Fruit fly (Drosophila melanogaster) whole organism, prepupa: ENCODE data around the gene CG7728.

ENCODE experiments used
- Blimp-1 ChIP-seq: fragments of 200-800 bp; sonication (Bioruptor generic); optimal IDR thresholded peaks from 3 replicates; lab custom pipeline; 2017; ENCODE audit warnings: missing biosample characterization, missing genetic modification characterization, mild to moderate bottlenecking, moderate library complexity, missing genetic modification reagents
- CG10631 ChIP-seq: fragments of 200-800 bp; sonication (Bioruptor generic); optimal IDR thresholded peaks from 2 replicates; lab custom pipeline; 2016; ENCODE audit warnings: missing biosample characterization, missing genetic modification characterization
- CG11902 ChIP-seq: fragments of 200-800 bp; sonication (Bioruptor generic); optimal IDR thresholded peaks from 3 replicates; lab custom pipeline; 2016; ENCODE audit warnings: missing biosample characterization, missing genetic modification characterization
- CG1621 ChIP-seq: fragments of 200-800 bp; sonication (Bioruptor generic); optimal IDR thresholded peaks from 3 replicates; lab custom pipeline; 2018; ENCODE audit warnings: missing biosample characterization, mild to moderate bottlenecking, missing genetic modification characterization
- CG3032 ChIP-seq: fragments of 200-800 bp; optimal IDR thresholded peaks from 2 replicates; lab custom pipeline; 2019; ENCODE audit warnings: missing biosample characterization, mild to moderate bottlenecking, missing genetic modification characterization, moderate library complexity
- CG3919 ChIP-seq: fragments of 200-800 bp; sonication (Bioruptor generic); optimal IDR thresholded peaks from 3 replicates; lab custom pipeline; 2016; ENCODE audit warnings: missing biosample characterization, missing genetic modification characterization
- CG4318 ChIP-seq: fragments of 200-800 bp; sonication (Bioruptor generic); optimal IDR thresholded peaks from 3 replicates; lab custom pipeline; 2017; ENCODE audit warnings: missing biosample characterization, mild to moderate bottlenecking, missing genetic modification characterization
- CG6276 ChIP-seq: fragments of 200-800 bp; sonication (Bioruptor generic); optimal IDR thresholded peaks from 2 replicates; lab custom pipeline; 2017; ENCODE audit warnings: missing biosample characterization, mild to moderate bottlenecking, missing genetic modification characterization
- CG6808 ChIP-seq: fragments of 200-800 bp; sonication (Bioruptor generic); optimal IDR thresholded peaks from 3 replicates; lab custom pipeline; 2017; ENCODE audit warnings: missing biosample characterization, missing genetic modification characterization, mild to moderate bottlenecking, moderate library complexity, missing genetic modification reagents
- CG6854 ChIP-seq: fragments of 200-800 bp; sonication (Bioruptor generic); optimal IDR thresholded peaks from 2 replicates; lab custom pipeline; 2017; ENCODE audit warnings: missing biosample characterization, mild to moderate bottlenecking, missing genetic modification characterization
- CG8319 ChIP-seq: fragments of 200-800 bp; sonication (Bioruptor generic); optimal IDR thresholded peaks from 3 replicates; lab custom pipeline; 2016; ENCODE audit warnings: missing biosample characterization, missing genetic modification characterization
- CG8632 ChIP-seq: fragments of 200-800 bp; sonication (Bioruptor generic); optimal IDR thresholded peaks from 3 replicates; lab custom pipeline; 2016; ENCODE audit warnings: missing biosample characterization, missing genetic modification characterization
- CG9139 ChIP-seq: fragments of 200-800 bp; sonication (Bioruptor generic); optimal IDR thresholded peaks from 3 replicates; lab custom pipeline; 2017; ENCODE audit warnings: missing biosample characterization, mild to moderate bottlenecking, missing genetic modification characterization
- Eip93F ChIP-seq: fragments of 200-800 bp; sonication (Bioruptor generic); optimal IDR thresholded peaks from 2 replicates; lab custom pipeline; 2016; ENCODE audit warnings: missing biosample characterization, mild to moderate bottlenecking, missing genetic modification characterization
- Ets21C ChIP-seq: fragments of 200-800 bp; sonication (Bioruptor generic); optimal IDR thresholded peaks from 3 replicates; lab custom pipeline; 2016; ENCODE audit warnings: missing biosample characterization, missing genetic modification characterization
- Hr38 ChIP-seq: sonication (Bioruptor generic); optimal IDR thresholded peaks from 2 replicates; lab custom pipeline; 2016; ENCODE audit warnings: missing biosample characterization, missing genetic modification characterization
- Hr39 ChIP-seq: fragments of 200-800 bp; sonication (Bioruptor generic); optimal IDR thresholded peaks from 2 replicates; lab custom pipeline; 2016; ENCODE audit warnings: missing biosample characterization, missing genetic modification characterization
- Hr4 ChIP-seq: fragments of 200-800 bp; sonication (Bioruptor generic); optimal IDR thresholded peaks from 3 replicates; lab custom pipeline; 2016; ENCODE audit warnings: missing biosample characterization, missing genetic modification characterization
- Lpt ChIP-seq: fragments of 200-800 bp; sonication (Bioruptor generic); optimal IDR thresholded peaks from 3 replicates; lab custom pipeline; 2016; ENCODE audit warnings: missing biosample characterization, missing genetic modification characterization
- Smox ChIP-seq: fragments of 200-800 bp; sonication (Bioruptor generic); optimal IDR thresholded peaks from 3 replicates; lab custom pipeline; 2016; ENCODE audit warnings: missing biosample characterization, missing genetic modification characterization
- Sox15 ChIP-seq: fragments of 200-800 bp; sonication (Bioruptor generic); optimal IDR thresholded peaks from 3 replicates; lab custom pipeline; 2016; ENCODE audit warnings: missing biosample characterization, missing genetic modification characterization
- achi ChIP-seq: fragments of 200-800 bp; sonication (Bioruptor generic); optimal IDR thresholded peaks from 3 replicates; lab custom pipeline; 2016; ENCODE audit warnings: missing biosample characterization, missing genetic modification characterization
- acj6 ChIP-seq: fragments of 200-800 bp; sonication (Bioruptor generic); optimal IDR thresholded peaks from 3 replicates; lab custom pipeline; 2016; ENCODE audit warnings: missing biosample characterization, missing genetic modification characterization
- dac ChIP-seq: fragments of 200-800 bp; sonication (Bioruptor generic); optimal IDR thresholded peaks from 2 replicates; lab custom pipeline; 2017; ENCODE audit warnings: missing biosample characterization, mild to moderate bottlenecking, missing genetic modification characterization
- eg ChIP-seq: fragments of 200-800 bp; sonication (Bioruptor generic); IDR thresholded peaks from 3 replicates; pipeline ENCODE4 v1.3.6; 2022; ENCODE audit warnings: missing biosample characterization, missing genetic modification characterization
- esn ChIP-seq: fragments of 200-800 bp; sonication (Bioruptor generic); optimal IDR thresholded peaks from 2 replicates; lab custom pipeline; 2016; ENCODE audit warnings: missing biosample characterization, mild to moderate bottlenecking, missing genetic modification characterization, moderate library complexity
- fd85E ChIP-seq: fragments of 200-800 bp; sonication (Bioruptor generic); optimal IDR thresholded peaks from 3 replicates; lab custom pipeline; 2016; ENCODE audit warnings: missing biosample characterization, missing genetic modification characterization
- fkh ChIP-seq: fragments of 200-800 bp; sonication (Bioruptor generic); optimal IDR thresholded peaks from 3 replicates; lab custom pipeline; 2017; ENCODE audit warnings: missing biosample characterization, mild to moderate bottlenecking, missing genetic modification characterization, moderate library complexity
- lz ChIP-seq: fragments of 200-800 bp; sonication (Bioruptor generic); optimal IDR thresholded peaks from 3 replicates; lab custom pipeline; 2016; ENCODE audit warnings: missing biosample characterization, missing genetic modification characterization
- net ChIP-seq: fragments of 200-800 bp; sonication (Bioruptor generic); optimal IDR thresholded peaks from 3 replicates; lab custom pipeline; 2016; ENCODE audit warnings: missing biosample characterization, missing genetic modification characterization
- salr ChIP-seq, 2 experiments: fragments of 200-800 bp; sonication (Bioruptor generic); optimal IDR thresholded peaks; 3 replicates each; lab custom pipeline; 2016 to 2018; ENCODE audit warnings: missing biosample characterization in 2 of 2, missing genetic modification characterization in 2 of 2, mild to moderate bottlenecking in 1 of 2
- svp ChIP-seq: fragments of 200-800 bp; sonication (Bioruptor generic); peaks from one replicate; lab custom pipeline; 2016; ENCODE audit warnings: missing biosample characterization, missing genetic modification characterization
- topi ChIP-seq: fragments of 200-800 bp; sonication (Bioruptor generic); optimal IDR thresholded peaks from 3 replicates; lab custom pipeline; 2016; ENCODE audit warnings: missing biosample characterization, missing genetic modification characterization

CG7728 gene

dm6 chr3L:17035492-17035891, 19.2 kb downstream of the CG7728 start, which contains the start of gene beg:
beg (plus strand) TSS chr3L:17035668.
- no peak for TF ChIP-seq fkh (GFP tag; lab: Kevin White, UChicago)
- TF ChIP-seq topi (GFP tag; lab: Kevin White, UChicago), result no peak
- no peak for TF ChIP-seq Smox (GFP tag; lab: Kevin White, UChicago)
- TF ChIP-seq CG6854 (GFP tag; lab: Kevin White, UChicago), result no peak
- TF ChIP-seq CG6276 (GFP tag; lab: Kevin White, UChicago), result no peak
- no peak for TF ChIP-seq Lpt (GFP tag; lab: Kevin White, UChicago)
- TF ChIP-seq CG10631 (GFP tag; lab: Kevin White, UChicago), result no peak
- no peak for TF ChIP-seq svp (GFP tag; lab: Kevin White, UChicago)
- no peak for TF ChIP-seq acj6 (GFP tag; lab: Kevin White, UChicago)
- no peak for TF ChIP-seq CG11902 (GFP tag; lab: Kevin White, UChicago)
- no peak for TF ChIP-seq salr (GFP tag; optimal IDR thresholded peaks at IDR 0.05; lab: Kevin White, UChicago)
- TF ChIP-seq dac, result no peak
- no peak for TF ChIP-seq CG4318 (GFP tag; lab: Kevin White, UChicago)
- TF ChIP-seq eg, result no peak
- TF ChIP-seq CG8319, result no peak
- TF ChIP-seq Blimp-1 (GFP tag; lab: Kevin White, UChicago), result no peak
- no peak for TF ChIP-seq CG9139 (GFP tag; lab: Kevin White, UChicago)
- TF ChIP-seq CG8632 (GFP tag; lab: Kevin White, UChicago), result no peak
- TF ChIP-seq Hr4 (GFP tag; lab: Kevin White, UChicago), result no peak
- no peak for TF ChIP-seq Ets21C (GFP tag; lab: Kevin White, UChicago)

DNA sequence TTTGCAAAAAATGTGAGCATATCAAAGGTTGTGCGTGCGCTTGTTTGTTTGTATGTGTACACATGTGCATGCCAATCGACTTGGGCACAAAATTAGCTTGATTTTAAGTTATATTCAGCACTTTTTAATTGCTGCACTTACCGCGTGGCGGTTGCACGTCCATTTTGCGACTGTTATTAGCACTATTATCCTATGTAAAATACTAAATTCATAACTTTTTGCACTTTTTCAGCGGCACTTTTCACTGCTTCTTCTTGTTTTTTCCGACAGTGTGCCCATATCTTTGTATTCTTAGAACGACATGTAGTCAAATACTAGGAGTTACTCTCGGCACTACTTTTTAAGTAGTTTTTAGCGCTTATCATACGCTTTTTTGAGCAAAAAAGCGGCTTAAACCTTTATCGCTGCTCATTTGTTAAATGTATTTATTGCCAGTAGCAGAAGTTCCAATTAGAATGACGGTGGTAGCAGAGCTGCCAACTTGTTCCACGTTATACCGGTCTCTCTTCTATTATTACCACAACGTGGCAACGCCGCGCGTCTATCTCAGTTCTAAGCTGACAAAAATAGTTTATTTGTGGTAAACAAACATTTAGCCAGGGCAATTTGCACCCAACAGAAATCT, 26.1 kb downstream of the CG7728 start, which contains the start of the genes scaf6 and Papst2:
scaf6 (minus strand) TSS at position 278 of the 625 bp plus-strand sequence.
Papst2 (plus strand) TSS at position 501 of the 625 bp plus-strand sequence.
- peak; percentile 10 for TF ChIP-seq CG3032 (tag; lab: Kevin White, UChicago)
- no peak for TF ChIP-seq Eip93F
- peak; percentile 95 for TF ChIP-seq fkh (GFP tag; lab: Kevin White, UChicago)
- no peak for TF ChIP-seq CG6276 (GFP tag; lab: Kevin White, UChicago)
- no peak for TF ChIP-seq fd85E (GFP tag; lab: Kevin White, UChicago)
- no peak for TF ChIP-seq Hr38 (GFP tag; lab: Kevin White, UChicago)
- no peak for TF ChIP-seq Hr39 (GFP tag; lab: Kevin White, UChicago)
- no peak for TF ChIP-seq achi
- no peak for TF ChIP-seq CG10631 (GFP tag; lab: Kevin White, UChicago)
- peak; percentile 17 for TF ChIP-seq esn
- no peak for TF ChIP-seq Sox15
- TF ChIP-seq CG8632 (GFP tag; lab: Kevin White, UChicago), result no peak
- TF ChIP-seq CG6854 (GFP tag; lab: Kevin White, UChicago), result peak; percentile 63
- TF ChIP-seq Blimp-1 (GFP tag; lab: Kevin White, UChicago), result no peak
- no peak for TF ChIP-seq CG6808 (GFP tag; lab: Kevin White, UChicago)
- no peak for TF ChIP-seq CG11902 (GFP tag; lab: Kevin White, UChicago)
- TF ChIP-seq net, result no peak
- TF ChIP-seq acj6 (GFP tag; lab: Kevin White, UChicago), result no peak
- no peak for TF ChIP-seq lz (GFP tag; lab: Kevin White, UChicago)

- peak; percentile 3 for TF ChIP-seq CG1621 (tag; lab: Kevin White, UChicago)
- peak; percentile 98 for TF ChIP-seq fkh (GFP tag; lab: Kevin White, UChicago)
- no peak for TF ChIP-seq CG3919 (GFP tag; lab: Kevin White, UChicago)
- peak; percentile 33 for TF ChIP-seq esn
Observed at dm6 chr3L:17044799-17045198, 28.5 kb downstream of the CG7728 start, which contains the start of gene Pop5. Pop5 (minus strand) TSS chr3L:17045038.
